Worm (Caenorhabditis elegans) whole organism, L4 larva: ENCODE results near the gene F56D2.3.

Experiments
- F26F4.8 ChIP-seq: fragments of 200-800 bp; sonication (Bioruptor generic); conservative IDR thresholded peaks from 2 replicates; pipeline ENCODE4 v1.3.6; 2022; ENCODE audit warnings: missing genetic modification characterization, missing compliant biosample characterization
- R02D3.7 ChIP-seq: fragments of 150-350 bp; sonication (generic microtip); optimal IDR thresholded peaks from 3 replicates; lab custom pipeline; 2014; ENCODE audit warnings: missing biosample characterization, missing genetic modification characterization
- T20F7.1 ChIP-seq: fragments of 200-800 bp; sonication (Bioruptor generic); optimal IDR thresholded peaks from 2 replicates; lab custom pipeline; 2018; ENCODE audit warnings: mild to moderate bottlenecking, missing genetic modification characterization, missing compliant biosample characterization
- Y48G9A.11 ChIP-seq: fragments of 200-800 bp; sonication (Bioruptor generic); IDR thresholded peaks from 2 replicates; pipeline ENCODE4 v1.3.6; 2022; ENCODE audit warnings: missing genetic modification reagents, missing genetic modification characterization, missing compliant biosample characterization
- Y75B8A.6 ChIP-seq: fragments of 200-800 bp; sonication (Bioruptor generic); IDR thresholded peaks from 2 replicates; pipeline ENCODE4 v1.3.6; 2022; ENCODE audit warnings: missing genetic modification reagents, missing genetic modification characterization, missing compliant biosample characterization
- aly-2 ChIP-seq: sonication (generic microtip); optimal IDR thresholded peaks from 2 replicates; lab custom pipeline; 2018; ENCODE audit warnings: missing biosample characterization, missing genetic modification characterization
- ceh-20 ChIP-seq: fragments of 200-800 bp; sonication (Bioruptor generic); IDR thresholded peaks from 2 replicates; pipeline ENCODE4 v1.3.6; 2022; ENCODE audit warnings: missing genetic modification reagents, missing genetic modification characterization, missing compliant biosample characterization
- ceh-28 ChIP-seq: fragments of 150-350 bp; optimal IDR thresholded peaks from 2 replicates; lab custom pipeline; 2014; ENCODE audit warnings: missing biosample characterization, missing genetic modification reagents, missing genetic modification characterization
- ceh-62 ChIP-seq: sonication (generic microtip); optimal IDR thresholded peaks from 2 replicates; lab custom pipeline; 2017; ENCODE audit warnings: missing biosample characterization, missing genetic modification characterization
- ces-1 ChIP-seq: fragments of 150-350 bp; sonication (generic microtip); optimal IDR thresholded peaks from 4 replicates; lab custom pipeline; 2014; ENCODE audit warnings: missing biosample characterization, missing genetic modification reagents, missing genetic modification characterization
- cey-2 ChIP-seq: sonication (generic microtip); optimal IDR thresholded peaks from 3 replicates; lab custom pipeline; 2017; ENCODE audit warnings: missing genetic modification characterization, mild to moderate bottlenecking, missing compliant biosample characterization, antibody characterized with exemption, borderline replicate concordance; ENCODE audit not compliant: insufficient read depth
- daf-19 ChIP-seq: fragments of 200-800 bp; sonication (Bioruptor generic); conservative IDR thresholded peaks from 2 replicates; pipeline ENCODE4 v1.3.6; 2022; ENCODE audit warnings: missing genetic modification characterization, missing compliant biosample characterization
- dmd-8 ChIP-seq: fragments of 200-800 bp; sonication (Bioruptor generic); IDR thresholded peaks from 2 replicates; pipeline ENCODE4 v1.3.6; 2022; ENCODE audit warnings: missing genetic modification characterization, missing compliant biosample characterization
- dmd-9 ChIP-seq: fragments of 200-800 bp; sonication (Bioruptor generic); IDR thresholded peaks from 2 replicates; pipeline ENCODE4 v1.3.6; 2022; ENCODE audit warnings: missing genetic modification reagents, missing genetic modification characterization, missing compliant biosample characterization
- egl-27 ChIP-seq: sonication (generic microtip); optimal IDR thresholded peaks from 3 replicates; lab custom pipeline; 2017; ENCODE audit warnings: missing biosample characterization, missing genetic modification reagents, missing genetic modification characterization
- egl-43 ChIP-seq: fragments of 200-800 bp; sonication (Bioruptor generic); IDR thresholded peaks from 2 replicates; pipeline ENCODE4 v1.3.6; 2022; ENCODE audit warnings: missing genetic modification reagents, missing genetic modification characterization, missing compliant biosample characterization
- fkh-10 ChIP-seq: fragments of 150-350 bp; optimal IDR thresholded peaks from 2 replicates; lab custom pipeline; 2014; ENCODE audit warnings: missing biosample characterization, missing genetic modification reagents, missing genetic modification characterization
- gei-8 ChIP-seq: fragments of 200-800 bp; sonication (Bioruptor generic); optimal IDR thresholded peaks from 2 replicates; lab custom pipeline; 2018; ENCODE audit warnings: mild to moderate bottlenecking, missing genetic modification characterization, missing compliant biosample characterization
- hif-1 ChIP-seq, 2 experiments: sonication (generic microtip); optimal IDR thresholded peaks; 2 replicates each; lab custom pipeline; 2016 to 2017; ENCODE audit warnings: missing compliant biosample characterization in 2 of 2, missing genetic modification characterization in 2 of 2, missing genetic modification reagents in 2 of 2, missing genotype in 2 of 2, mild to moderate bottlenecking in 1 of 2
- hlh-11 ChIP-seq: fragments of 200-800 bp; sonication (Bioruptor generic); optimal IDR thresholded peaks from 2 replicates; lab custom pipeline; 2018; ENCODE audit warnings: mild to moderate bottlenecking, missing genetic modification characterization, missing compliant biosample characterization
- lin-1 ChIP-seq: fragments of 200-800 bp; sonication (Bioruptor generic); IDR thresholded peaks from 2 replicates; pipeline ENCODE4 v1.3.6; 2022; ENCODE audit warnings: missing genetic modification reagents, missing genetic modification characterization, missing compliant biosample characterization
- lin-29 ChIP-seq: fragments of 200-800 bp; sonication (Bioruptor generic); IDR thresholded peaks from 2 replicates; pipeline ENCODE4 v1.3.6; 2022; ENCODE audit warnings: missing genetic modification reagents, missing genetic modification characterization, missing compliant biosample characterization
- lin-39 ChIP-seq: fragments of 150-350 bp; optimal IDR thresholded peaks from 2 replicates; lab custom pipeline; 2014; ENCODE audit warnings: missing biosample characterization, missing genetic modification reagents, missing genetic modification characterization
- lsy-2 ChIP-seq, 2 experiments: fragments of 150-350 bp in 1 of 2; sonication (generic microtip) in 1 of 2; optimal IDR thresholded peaks; 2 replicates each; lab custom pipeline; 2014 to 2017; ENCODE audit warnings: missing biosample characterization in 2 of 2, missing genetic modification characterization in 2 of 2
- madf-5 ChIP-seq, 2 experiments: fragments of 200-800 bp; sonication (Bioruptor generic); IDR thresholded peaks; 2 replicates each; pipeline ENCODE4 v1.3.6; 2022; ENCODE audit warnings: missing compliant biosample characterization in 2 of 2, missing genetic modification characterization in 2 of 2
- mdl-1 ChIP-seq, 2 experiments: fragments of 150-350 bp in 1 of 2; sonication (generic microtip) in 1 of 2; optimal IDR thresholded peaks; 2 replicates each; lab custom pipeline; 2014 to 2017; ENCODE audit warnings: missing biosample characterization in 2 of 2, missing genetic modification characterization in 2 of 2
- mep-1 ChIP-seq: fragments of 150-350 bp; sonication (generic microtip); optimal IDR thresholded peaks from 3 replicates; lab custom pipeline; 2014; ENCODE audit warnings: missing biosample characterization, missing genetic modification characterization
- mxl-2 ChIP-seq: fragments of 200-800 bp; sonication (Bioruptor generic); conservative IDR thresholded peaks from 2 replicates; pipeline ENCODE4 v1.3.6; 2022; ENCODE audit warnings: missing genetic modification reagents, missing genetic modification characterization, missing compliant biosample characterization
- mxl-3 ChIP-seq: fragments of 200-800 bp; sonication (Bioruptor generic); optimal IDR thresholded peaks from 2 replicates; lab custom pipeline; 2018; ENCODE audit warnings: mild to moderate bottlenecking, missing genetic modification characterization, missing compliant biosample characterization
- nhr-10 ChIP-seq: fragments of 150-350 bp; optimal IDR thresholded peaks from 2 replicates; lab custom pipeline; 2014; ENCODE audit warnings: missing biosample characterization, missing genetic modification characterization
- nhr-102 ChIP-seq: sonication (generic microtip); optimal IDR thresholded peaks from 2 replicates; lab custom pipeline; 2016; ENCODE audit warnings: mild to moderate bottlenecking, missing genetic modification characterization, moderate library complexity, missing compliant biosample characterization
- nhr-11 ChIP-seq: fragments of 150-350 bp; optimal IDR thresholded peaks from 2 replicates; lab custom pipeline; 2014; ENCODE audit warnings: missing biosample characterization, missing genetic modification characterization
- nhr-111 ChIP-seq: fragments of 200-800 bp; sonication (Bioruptor generic); optimal IDR thresholded peaks from 2 replicates; lab custom pipeline; 2018; ENCODE audit warnings: mild to moderate bottlenecking, missing genetic modification characterization, missing compliant biosample characterization
- nhr-25 ChIP-seq: sonication (generic microtip); optimal IDR thresholded peaks from 2 replicates; lab custom pipeline; 2017; ENCODE audit warnings: missing genetic modification characterization, mild to moderate bottlenecking, missing compliant biosample characterization, antibody characterized with exemption, moderate library complexity, borderline replicate concordance; ENCODE audit not compliant: insufficient read depth
- nhr-28 ChIP-seq: fragments of 150-350 bp; optimal IDR thresholded peaks from 2 replicates; lab custom pipeline; 2014; ENCODE audit warnings: missing biosample characterization, missing genetic modification characterization
- nhr-6 ChIP-seq: fragments of 150-350 bp; optimal IDR thresholded peaks from 2 replicates; lab custom pipeline; 2014; ENCODE audit warnings: missing biosample characterization, missing genetic modification characterization
- nhr-76 ChIP-seq: fragments of 150-350 bp; optimal IDR thresholded peaks from 2 replicates; lab custom pipeline; 2014; ENCODE audit warnings: missing biosample characterization, missing genetic modification characterization
- nhr-77 ChIP-seq: fragments of 150-350 bp; optimal IDR thresholded peaks from 2 replicates; lab custom pipeline; 2014; ENCODE audit warnings: missing biosample characterization, missing genetic modification characterization
- pha-4 ChIP-seq, 2 experiments: fragments of 150-350 bp in 1 of 2; fragments of 200-800 bp in 1 of 2; sonication (Bioruptor generic) in 1 of 2; IDR thresholded peaks in 1 of 2; optimal IDR thresholded peaks in 1 of 2; 2 replicates each; pipeline versions ENCODE4 v1.3.6 to Lab custom; 2014 to 2022; ENCODE audit warnings: missing genetic modification characterization in 2 of 2, missing genetic modification reagents in 2 of 2, missing biosample characterization in 1 of 2, missing compliant biosample characterization in 1 of 2
- php-3 ChIP-seq: fragments of 200-800 bp; sonication (Bioruptor generic); IDR thresholded peaks from 2 replicates; pipeline ENCODE4 v1.3.6; 2022; ENCODE audit warnings: missing genetic modification reagents, missing genetic modification characterization, missing compliant biosample characterization
- pqm-1 ChIP-seq: sonication (generic microtip); optimal IDR thresholded peaks from 2 replicates; lab custom pipeline; 2017; ENCODE audit warnings: missing biosample characterization, missing genetic modification characterization
- rbr-2 ChIP-seq: sonication (generic microtip); optimal IDR thresholded peaks from 2 replicates; lab custom pipeline; 2016; ENCODE audit warnings: missing genotype, missing genetic modification characterization, missing compliant biosample characterization
- set-16 ChIP-seq: fragments of 200-800 bp; sonication (Bioruptor generic); IDR thresholded peaks from 2 replicates; pipeline ENCODE4 v1.3.6; 2022; ENCODE audit warnings: missing genetic modification reagents, missing genetic modification characterization, missing compliant biosample characterization
- skn-1 ChIP-seq: fragments of 150-350 bp; optimal IDR thresholded peaks from 2 replicates; lab custom pipeline; 2014; ENCODE audit warnings: missing biosample characterization, missing genetic modification characterization
- spr-3 ChIP-seq: fragments of 200-800 bp; sonication (Bioruptor generic); optimal IDR thresholded peaks from 2 replicates; lab custom pipeline; 2018; ENCODE audit warnings: mild to moderate bottlenecking, missing genetic modification characterization, missing compliant biosample characterization
- tra-1 ChIP-seq: fragments of 200-800 bp; sonication (Bioruptor generic); IDR thresholded peaks from 2 replicates; pipeline ENCODE4 v1.3.6; 2022; ENCODE audit warnings: missing genetic modification reagents, missing genetic modification characterization, missing compliant biosample characterization
- unc-130 ChIP-seq: sonication (generic microtip); optimal IDR thresholded peaks from 2 replicates; lab custom pipeline; 2016; ENCODE audit warnings: missing genetic modification reagents, missing genetic modification characterization, missing compliant biosample characterization
- zag-1 ChIP-seq: fragments of 150-350 bp; optimal IDR thresholded peaks from 2 replicates; lab custom pipeline; 2014; ENCODE audit warnings: missing biosample characterization, missing genetic modification characterization
- zfp-2 ChIP-seq: sonication (generic microtip); optimal IDR thresholded peaks from 2 replicates; lab custom pipeline; 2016; ENCODE audit warnings: mild to moderate bottlenecking, missing genetic modification characterization, missing compliant biosample characterization
- zip-11 ChIP-seq: fragments of 200-800 bp; sonication (Bioruptor generic); IDR thresholded peaks from 2 replicates; pipeline ENCODE4 v1.3.6; 2022; ENCODE audit warnings: missing genetic modification characterization, missing compliant biosample characterization

The F56D2.3 gene

ce11 chrIII:5552072-5552667, 32.6 kb upstream of the F56D2.3 start, which contains the start of gene F09F7.6:
F09F7.6 (minus strand) TSS chrIII:5552135.
- TF ChIP-seq spr-3 = no peak
- TF ChIP-seq nhr-25 = no peak
- peak; percentile 82 to 94 for TF ChIP-seq mdl-1 (tag; optimal IDR thresholded peaks at IDR 0.05; lab: Kevin White, UChicago)
- TF ChIP-seq dmd-8 (GFP tag; lab: Robert Waterston, UW) = no peak
- TF ChIP-seq F26F4.8 (GFP tag; lab: Robert Waterston, UW) = no peak
- TF ChIP-seq gei-8 = no peak
- TF ChIP-seq mxl-3 (GFP tag; lab: Kevin White, UChicago) = peak; percentile 68
- no peak for TF ChIP-seq set-16 (GFP tag; lab: Robert Waterston, UW)
- TF ChIP-seq nhr-102 (tag; lab: Kevin White, UChicago) = peak; percentile 24
- peak; percentile 2 for TF ChIP-seq nhr-10 (tag; lab: Kevin White, UChicago)
- TF ChIP-seq nhr-77 (tag; lab: Kevin White, UChicago) = peak; percentile 84
- no peak for TF ChIP-seq zfp-2 (tag; lab: Kevin White, UChicago)
- TF ChIP-seq php-3 (GFP tag; lab: Robert Waterston, UW) = no peak
- TF ChIP-seq daf-19 (GFP tag; lab: Robert Waterston, UW) = no peak
- no peak for TF ChIP-seq cey-2 (tag; lab: Kevin White, UChicago)
- TF ChIP-seq ceh-62 (tag; lab: Kevin White, UChicago) = no peak
- TF ChIP-seq unc-130 (GFP tag; lab: Kevin White, UChicago) = no peak
- TF ChIP-seq aly-2 (tag; lab: Kevin White, UChicago) = no peak
- TF ChIP-seq dmd-9 (GFP tag; lab: Robert Waterston, UW) = no peak
- TF ChIP-seq pha-4 (GFP tag; IDR thresholded peaks at IDR 0.05; lab: Robert Waterston, UW) = no peak
- no peak for TF ChIP-seq pha-4 (tag; optimal IDR thresholded peaks at IDR 0.05; lab: Kevin White, UChicago)
- no peak for TF ChIP-seq zag-1 (tag; lab: Kevin White, UChicago)
- TF ChIP-seq Y48G9A.11 (GFP tag; lab: Robert Waterston, UW) = no peak
- peak; percentile 38 for TF ChIP-seq nhr-6
- peak in 1 of 2 experiments; percentile 69 for TF ChIP-seq lsy-2 (tag; optimal IDR thresholded peaks at IDR 0.05; lab: Kevin White, UChicago)
- TF ChIP-seq lin-29 (GFP tag; lab: Robert Waterston, UW) = no peak
- TF ChIP-seq rbr-2 (tag; lab: Kevin White, UChicago) = no peak
- no peak for TF ChIP-seq zip-11
- TF ChIP-seq mxl-2 = no peak
- no peak for TF ChIP-seq nhr-111
- TF ChIP-seq hlh-11 (tag; lab: Kevin White, UChicago) = peak; percentile 94
- TF ChIP-seq nhr-11 (tag; lab: Kevin White, UChicago) = peak; percentile 67
- TF ChIP-seq nhr-28 (tag; lab: Kevin White, UChicago) = peak; percentile 82
- no peak for TF ChIP-seq lin-1
- TF ChIP-seq nhr-76 (tag; lab: Kevin White, UChicago) = no peak
- TF ChIP-seq ceh-20 = peak; percentile 59; the same call in 1 of the 2 replicates
- peak; percentile 71 for TF ChIP-seq mep-1
- TF ChIP-seq T20F7.1 (GFP tag; lab: Kevin White, UChicago) = peak; percentile 9
- peak; percentile 74 for TF ChIP-seq tra-1 (GFP tag; lab: Robert Waterston, UW)
- TF ChIP-seq fkh-10 = no peak
- no peak for TF ChIP-seq egl-43
- no peak for TF ChIP-seq madf-5 (GFP tag; IDR thresholded peaks at IDR 0.05; lab: Robert Waterston, UW)
- no peak for TF ChIP-seq skn-1 (tag; lab: Kevin White, UChicago)
- no peak for TF ChIP-seq ceh-28 (tag; lab: Kevin White, UChicago)
- TF ChIP-seq lin-39 (tag; lab: Kevin White, UChicago) = no peak
- TF ChIP-seq Y75B8A.6 (GFP tag; lab: Robert Waterston, UW) = no peak
- no peak for TF ChIP-seq pqm-1 (tag; lab: Kevin White, UChicago)
- TF ChIP-seq hif-1 (tag; optimal IDR thresholded peaks at IDR 0.05; lab: Kevin White, UChicago) = peak in 1 of 2 experiments; percentile 49
- TF ChIP-seq egl-27 = no peak
- TF ChIP-seq R02D3.7 (tag; lab: Kevin White, UChicago) = no peak
- no peak for TF ChIP-seq ces-1 (GFP tag; lab: Kevin White, UChicago)
